Fruit fly (Drosophila melanogaster) whole organism, wandering third instar larva: ENCODE data around the gene Cont.
A peak's percentile ranks its signal among the peaks of the same experiment; 100 is the strongest.

ENCODE experiments used
- Abd-B ChIP-seq: fragments of >200 bp; optimal IDR thresholded peaks from 2 replicates; lab custom pipeline; 2017; ENCODE audit warnings: missing biosample characterization, missing genetic modification characterization
- CG32264 ChIP-seq: fragments of 200-800 bp; sonication (Bioruptor generic); optimal IDR thresholded peaks from 2 replicates; lab custom pipeline; 2016; ENCODE audit warnings: missing biosample characterization, missing genetic modification characterization
- CG9705 ChIP-seq: fragments of 200-800 bp; sonication (Bioruptor generic); optimal IDR thresholded peaks from 2 replicates; lab custom pipeline; 2018; ENCODE audit warnings: missing biosample characterization, mild to moderate bottlenecking, missing genetic modification characterization
- CrebA ChIP-seq: fragments of 200-800 bp; sonication (Bioruptor generic); optimal IDR thresholded peaks from 2 replicates; lab custom pipeline; 2016; ENCODE audit warnings: missing biosample characterization, mild to moderate bottlenecking, missing genetic modification characterization, borderline replicate concordance
- Dfd ChIP-seq: fragments of >200 bp; optimal IDR thresholded peaks from 2 replicates; lab custom pipeline; 2017; ENCODE audit warnings: missing biosample characterization, missing genetic modification characterization
- Dif ChIP-seq: fragments of 200-275, 200-300 bp; sonication (Bioruptor generic); optimal IDR thresholded peaks from 2 replicates; lab custom pipeline; 2018; ENCODE audit warnings: missing biosample characterization, missing genetic modification characterization; ENCODE audit not compliant: partially characterized antibody
- GATAd ChIP-seq: sonication (Bioruptor generic); optimal IDR thresholded peaks from 2 replicates; lab custom pipeline; 2016; ENCODE audit warnings: missing biosample characterization, missing genetic modification characterization
- HLH106 ChIP-seq: fragments of 200-800 bp; optimal IDR thresholded peaks from 3 replicates; lab custom pipeline; 2019; ENCODE audit warnings: missing biosample characterization, mild to moderate bottlenecking, missing genetic modification characterization, moderate library complexity
- Hnf4 ChIP-seq: fragments of 200-800 bp; sonication (Bioruptor generic); optimal IDR thresholded peaks from 2 replicates; lab custom pipeline; 2016; ENCODE audit warnings: missing biosample characterization, mild to moderate bottlenecking, missing genetic modification characterization
- Hr78 ChIP-seq: fragments of >200 bp; optimal IDR thresholded peaks from 2 replicates; lab custom pipeline; 2017; ENCODE audit warnings: missing biosample characterization, missing genetic modification characterization
- Hr83 ChIP-seq: fragments of 200-300 bp; sonication (Bioruptor generic); optimal IDR thresholded peaks from 2 replicates; lab custom pipeline; 2016; ENCODE audit warnings: missing biosample characterization, mild to moderate bottlenecking, missing genetic modification characterization, moderate library complexity; ENCODE audit not compliant: poor library complexity, severe bottlenecking
- Jra ChIP-seq: sonication (Bioruptor generic); optimal IDR thresholded peaks from 2 replicates; lab custom pipeline; 2016; ENCODE audit warnings: missing biosample characterization, missing genetic modification characterization
- Mio ChIP-seq: sonication (Bioruptor generic); optimal IDR thresholded peaks from 2 replicates; lab custom pipeline; 2016; ENCODE audit warnings: missing biosample characterization, missing genetic modification characterization
- Myc ChIP-seq: fragments of >200 bp; optimal IDR thresholded peaks from 2 replicates; lab custom pipeline; 2017
- N ChIP-seq: fragments of >200 bp; optimal IDR thresholded peaks from 2 replicates; lab custom pipeline; 2018; ENCODE audit warnings: missing biosample characterization, missing external identifiers, missing genetic modification characterization
- OdsH ChIP-seq: fragments of 200-800 bp; sonication (Bioruptor generic); optimal IDR thresholded peaks from 2 replicates; lab custom pipeline; 2016; ENCODE audit warnings: missing biosample characterization, mild to moderate bottlenecking, missing genetic modification characterization
- Rel ChIP-seq, 2 experiments: fragments of 200-800 bp; sonication (Bioruptor generic) in 1 of 2; optimal IDR thresholded peaks; 2 replicates in 1 of 2; 3 replicates in 1 of 2; lab custom pipeline; 2016 to 2019; ENCODE audit warnings: mild to moderate bottlenecking in 2 of 2, missing biosample characterization in 2 of 2, missing genetic modification characterization in 2 of 2, moderate library complexity in 1 of 2
- Sp1 ChIP-seq: fragments of 200-800 bp; sonication (Bioruptor generic); optimal IDR thresholded peaks from 3 replicates; lab custom pipeline; 2019; ENCODE audit warnings: missing biosample characterization, mild to moderate bottlenecking, missing genetic modification characterization, moderate library complexity
- Vsx2 ChIP-seq: fragments of 200-300, 225-300 bp; sonication (Bioruptor generic); optimal IDR thresholded peaks from 2 replicates; lab custom pipeline; 2018; ENCODE audit warnings: missing biosample characterization, missing genetic modification characterization; ENCODE audit not compliant: partially characterized antibody
- br ChIP-seq: fragments of 200-800 bp; sonication (Bioruptor generic); optimal IDR thresholded peaks from 2 replicates; lab custom pipeline; 2016; ENCODE audit warnings: missing biosample characterization, missing genetic modification characterization
- brk ChIP-seq: fragments of 200-800 bp; sonication (Bioruptor generic); optimal IDR thresholded peaks from 2 replicates; lab custom pipeline; 2016; ENCODE audit warnings: missing biosample characterization, mild to moderate bottlenecking, missing genetic modification characterization
- dl ChIP-seq, 2 experiments: fragments of 175-275, 200-275 bp in 1 of 2; fragments of 200-275 bp in 1 of 2; sonication (Bioruptor generic); optimal IDR thresholded peaks; lab custom pipeline; 2018; ENCODE audit warnings: mild to moderate bottlenecking in 2 of 2, missing biosample characterization in 2 of 2, missing genetic modification characterization in 2 of 2, moderate library complexity in 2 of 2; ENCODE audit not compliant: partially characterized antibody in 2 of 2, insufficient read depth in 1 of 2
- dmrt93B ChIP-seq: fragments of 200-800 bp; sonication (Bioruptor generic); optimal IDR thresholded peaks from 2 replicates; lab custom pipeline; 2018; ENCODE audit warnings: missing biosample characterization, mild to moderate bottlenecking, missing genetic modification characterization
- dsf ChIP-seq: sonication (Bioruptor generic); optimal IDR thresholded peaks from 2 replicates; lab custom pipeline; 2016; ENCODE audit warnings: missing biosample characterization, missing genetic modification characterization, borderline replicate concordance
- ey ChIP-seq: fragments of 200-800 bp; sonication (Bioruptor generic); optimal IDR thresholded peaks from 2 replicates; lab custom pipeline; 2016; ENCODE audit warnings: missing biosample characterization, missing genetic modification characterization
- foxo ChIP-seq, 2 experiments: fragments of 200-800 bp; sonication (Bioruptor generic); optimal IDR thresholded peaks; 2 replicates in 1 of 2; 3 replicates in 1 of 2; lab custom pipeline; 2016 to 2017; ENCODE audit warnings: missing biosample characterization in 2 of 2, missing genetic modification characterization in 2 of 2
- fru ChIP-seq: fragments of 200-800 bp; sonication (Bioruptor generic); optimal IDR thresholded peaks from 3 replicates; lab custom pipeline; 2016; ENCODE audit warnings: missing biosample characterization, mild to moderate bottlenecking, missing genetic modification characterization
- h ChIP-seq: fragments of 200-800 bp; sonication (Bioruptor generic); optimal IDR thresholded peaks from 3 replicates; lab custom pipeline; 2016; ENCODE audit warnings: missing biosample characterization, mild to moderate bottlenecking, missing genetic modification characterization
- jim ChIP-seq: fragments of 175-275, 200-325 bp; sonication (Bioruptor generic); optimal IDR thresholded peaks from 2 replicates; lab custom pipeline; 2016; ENCODE audit warnings: missing biosample characterization, mild to moderate bottlenecking, missing genetic modification characterization
- lola ChIP-seq: fragments of >200 bp; optimal IDR thresholded peaks from 2 replicates; lab custom pipeline; 2017; ENCODE audit warnings: missing biosample characterization, missing genetic modification characterization
- pan ChIP-seq: fragments of >200 bp; optimal IDR thresholded peaks from 2 replicates; lab custom pipeline; 2017
- psq ChIP-seq: fragments of 200-800 bp; sonication (Bioruptor generic); optimal IDR thresholded peaks from 3 replicates; lab custom pipeline; 2017; ENCODE audit warnings: missing biosample characterization, mild to moderate bottlenecking, missing genetic modification characterization, moderate library complexity
- rgr ChIP-seq: fragments of 200-800 bp; sonication (Bioruptor generic); optimal IDR thresholded peaks from 3 replicates; lab custom pipeline; 2016; ENCODE audit warnings: missing biosample characterization, mild to moderate bottlenecking, missing genetic modification characterization
- sage ChIP-seq: fragments of 200-800 bp; sonication (Bioruptor generic); optimal IDR thresholded peaks from 2 replicates; lab custom pipeline; 2016; ENCODE audit warnings: missing biosample characterization, mild to moderate bottlenecking, missing genetic modification characterization
- sv ChIP-seq: fragments of 200-800 bp; sonication (Bioruptor generic); optimal IDR thresholded peaks from 3 replicates; lab custom pipeline; 2016; ENCODE audit warnings: missing biosample characterization, missing genetic modification characterization
- tai ChIP-seq: sonication (Bioruptor generic); optimal IDR thresholded peaks from 2 replicates; lab custom pipeline; 2016; ENCODE audit warnings: missing biosample characterization, missing genetic modification characterization
- usp ChIP-seq: fragments of >200 bp; optimal IDR thresholded peaks from 2 replicates; lab custom pipeline; 2017; ENCODE audit warnings: missing biosample characterization, missing genetic modification characterization
- woc ChIP-seq: sonication (Bioruptor generic); optimal IDR thresholded peaks from 2 replicates; lab custom pipeline; 2016; ENCODE audit warnings: missing biosample characterization, mild to moderate bottlenecking, missing genetic modification characterization

Gene Cont

DNA sequence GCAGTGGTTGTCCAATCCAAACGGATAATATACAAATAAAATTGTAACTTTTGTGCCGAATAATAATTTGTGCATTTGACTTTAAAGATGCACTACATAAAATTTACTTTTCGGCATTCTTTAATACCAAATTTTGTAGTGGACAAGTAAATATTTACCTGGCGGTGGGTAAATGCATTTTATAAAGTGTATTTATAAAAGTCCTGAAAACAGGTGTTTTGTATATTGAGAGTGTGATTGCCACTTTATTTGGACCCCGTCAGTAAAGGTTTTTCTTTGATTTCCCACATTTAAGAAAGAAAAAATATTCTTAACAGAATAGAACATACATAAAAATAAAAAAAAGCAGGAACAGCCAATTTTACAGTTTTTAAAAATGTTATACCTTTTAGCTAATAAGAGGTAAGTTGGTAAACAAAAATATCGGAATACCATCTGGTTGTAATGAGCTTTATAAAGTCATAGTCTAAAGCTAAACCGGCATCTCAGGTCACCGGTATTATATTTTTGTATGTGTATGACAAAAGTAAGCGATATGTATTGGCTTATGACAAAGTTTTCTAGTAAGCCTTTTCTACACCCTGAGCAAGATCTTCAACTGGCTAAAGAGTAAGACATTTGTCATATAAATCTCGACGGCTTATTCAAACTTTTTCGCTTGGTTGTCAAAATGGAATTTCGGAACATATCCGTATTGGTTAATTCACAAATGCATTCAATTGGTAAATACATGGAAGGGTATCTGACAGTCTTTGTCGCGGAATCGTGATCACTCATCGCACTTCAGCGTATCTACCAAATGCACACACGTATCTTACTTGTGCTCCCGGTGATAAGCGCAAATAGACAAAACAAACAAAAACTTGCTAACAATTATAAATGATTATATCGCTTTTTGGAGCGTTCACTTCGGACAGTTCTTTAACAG, 13.8 kb downstream of the Cont start:
- TF ChIP-seq usp (GFP tag; lab: Kevin White, UChicago): no peak
- TF ChIP-seq tai: no peak
- peak; percentile 80 for TF ChIP-seq dmrt93B (GFP tag; lab: Kevin White, UChicago)
- TF ChIP-seq dl (GFP tag; optimal IDR thresholded peaks at IDR 0.05; lab: Kevin White, UChicago; ENCODE audit: insufficient read depth in 1 of 2, partially characterized antibody in 2 of 2): no peak
- TF ChIP-seq CrebA: no peak
- no peak for TF ChIP-seq N
- TF ChIP-seq Jra (GFP tag; lab: Kevin White, UChicago): peak; percentile 62
- TF ChIP-seq Myc (lab: Kevin White, UChicago): peak; percentile 91
- peak; percentile 95 for TF ChIP-seq OdsH (GFP tag; lab: Kevin White, UChicago)
- peak; percentile 20 for TF ChIP-seq CG9705 (GFP tag; lab: Kevin White, UChicago)
- TF ChIP-seq GATAd (GFP tag; lab: Kevin White, UChicago): no peak
- TF ChIP-seq Dfd (GFP tag; lab: Kevin White, UChicago): no peak
- TF ChIP-seq ey: peak; percentile 97
- TF ChIP-seq pan: no peak
- TF ChIP-seq Hr83 (GFP tag; lab: Kevin White, UChicago): peak; percentile 53
- no peak for TF ChIP-seq lola (GFP tag; lab: Kevin White, UChicago)
- TF ChIP-seq brk: peak; percentile 69
- TF ChIP-seq foxo (GFP tag; optimal IDR thresholded peaks at IDR 0.05; lab: Kevin White, UChicago): peak; percentile 94 to 96
- peak; percentile 79 for TF ChIP-seq Rel (GFP tag; optimal IDR thresholded peaks at IDR 0.05; lab: Kevin White, UChicago)
- TF ChIP-seq Rel (tag; optimal IDR thresholded peaks at IDR 0.05; lab: Kevin White, UChicago): peak; percentile 60
- peak; percentile 89 for TF ChIP-seq HLH106 (tag; lab: Kevin White, UChicago)
- peak; percentile 68 for TF ChIP-seq sv
- TF ChIP-seq CG32264 (GFP tag; lab: Kevin White, UChicago): peak; percentile 95
- TF ChIP-seq Hnf4: peak; percentile 94
- TF ChIP-seq dsf (GFP tag; lab: Kevin White, UChicago): peak; percentile 3
- TF ChIP-seq fru (GFP tag; lab: Kevin White, UChicago): peak; percentile 95
- TF ChIP-seq jim (GFP tag; lab: Kevin White, UChicago): peak; percentile 43
- TF ChIP-seq Sp1 (GFP tag; lab: Kevin White, UChicago): peak; percentile 89
- TF ChIP-seq br (GFP tag; lab: Kevin White, UChicago): peak; percentile 95
- peak; percentile 96 for TF ChIP-seq rgr (GFP tag; lab: Kevin White, UChicago)
- no peak for TF ChIP-seq Vsx2 (GFP tag; lab: Kevin White, UChicago)
- peak; percentile 92 for TF ChIP-seq sage (GFP tag; lab: Kevin White, UChicago)
- TF ChIP-seq woc: peak; percentile 96
- TF ChIP-seq psq: peak; percentile 84
- TF ChIP-seq Abd-B (GFP tag; lab: Kevin White, UChicago): no peak
- no peak for TF ChIP-seq Hr78 (GFP tag; lab: Kevin White, UChicago)
- TF ChIP-seq Dif (GFP tag; lab: Kevin White, UChicago): no peak
- peak; percentile 99 for TF ChIP-seq h (GFP tag; lab: Kevin White, UChicago)
- TF ChIP-seq Mio (GFP tag; lab: Kevin White, UChicago): peak; percentile 71

DNA sequence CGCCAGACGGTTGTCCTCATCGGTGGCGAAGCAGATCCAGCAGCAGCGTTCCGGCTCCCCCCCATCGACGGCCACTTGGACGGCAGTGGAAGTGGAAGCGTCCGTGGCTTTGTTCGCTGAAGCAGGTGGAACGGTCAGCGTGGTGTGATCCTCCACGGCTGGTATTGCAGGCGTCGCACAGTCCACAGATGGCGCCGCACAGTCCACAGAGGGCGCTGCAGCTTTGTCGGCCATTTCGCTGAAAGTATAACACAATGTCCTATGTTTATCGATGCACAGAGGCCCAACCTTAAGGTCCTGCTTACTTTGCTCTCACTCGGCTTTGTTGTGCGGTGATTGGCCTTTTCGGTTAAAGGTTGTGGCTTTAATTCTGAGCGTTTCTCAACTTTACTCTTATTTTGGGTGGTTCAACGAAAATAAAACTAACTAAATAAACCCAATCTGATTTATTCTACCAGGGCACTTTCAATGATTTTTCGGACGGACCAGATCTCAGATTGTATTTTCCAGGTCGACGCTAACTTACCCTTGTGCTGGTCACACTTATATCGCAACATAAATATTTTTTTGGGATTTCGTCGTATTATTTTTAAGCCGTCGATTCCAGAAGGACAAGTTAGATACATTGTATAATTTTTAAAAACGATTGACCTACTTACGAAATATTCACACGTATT, 16.4 kb downstream of the Cont start, which contains the start of gene CG9855:
TSS of gene CG9855 (minus strand) at position 473 of the 677 bp plus-strand sequence.
- no peak for TF ChIP-seq N
- TF ChIP-seq woc: peak; percentile 6
- TF ChIP-seq h (GFP tag; lab: Kevin White, UChicago): peak; percentile 4
- no peak for TF ChIP-seq psq
- TF ChIP-seq Vsx2 (GFP tag; lab: Kevin White, UChicago): no peak
- no peak for TF ChIP-seq Rel (GFP tag; optimal IDR thresholded peaks at IDR 0.05; lab: Kevin White, UChicago)
- TF ChIP-seq Rel (tag; optimal IDR thresholded peaks at IDR 0.05; lab: Kevin White, UChicago): peak; percentile 92
- TF ChIP-seq, all 38 proteins: peak for 3
